Fruit fly (Drosophila melanogaster): Measurements from ENCODE around the gene CG43445.
A peak's percentile ranks its signal among the peaks of the same experiment; 100 is the strongest.

The CG43445 gene

DNA sequence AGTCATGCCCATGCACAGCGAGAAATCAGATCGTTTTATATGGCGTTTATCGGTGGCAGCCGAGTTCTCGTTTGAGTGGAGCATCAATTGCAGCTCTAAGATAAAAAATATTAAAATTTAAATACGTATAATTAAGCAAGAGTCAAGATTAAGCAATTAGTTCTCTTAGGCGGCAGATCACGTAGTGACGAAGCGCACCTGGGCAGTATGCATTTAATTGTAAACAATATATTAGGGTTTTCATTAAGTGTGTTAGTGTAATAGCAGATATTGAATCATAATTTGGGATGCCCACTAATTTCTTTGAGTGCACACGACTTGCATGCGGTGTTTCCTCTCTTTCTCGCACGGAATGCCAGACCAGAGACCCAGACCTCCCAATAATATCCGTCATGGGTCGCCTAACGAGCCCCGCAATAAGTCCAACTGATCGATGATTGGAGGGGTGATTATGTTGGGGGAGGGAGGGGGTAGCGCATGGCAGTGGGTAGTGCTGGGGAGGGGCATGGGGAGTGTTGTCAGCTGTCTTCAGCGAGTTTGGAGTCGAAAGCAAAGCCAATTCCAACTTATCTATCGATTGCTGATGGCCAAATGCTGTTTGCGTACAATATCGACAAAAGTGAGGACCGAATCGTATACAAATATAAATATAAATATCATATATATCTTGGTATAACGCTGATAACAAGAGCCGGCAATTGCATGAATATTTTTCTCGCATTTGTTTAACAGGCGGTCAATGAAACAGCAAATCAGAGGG lies 38.4 kb downstream of the CG43445 start (continued):
- TF ChIP-seq HLH54F (GFP tag; optimal IDR thresholded peaks at IDR 0.05) (peak; percentile 7), CG12769 (tag; optimal IDR thresholded peaks at IDR 0.05) (peak; percentile 21), Hand (GFP tag; optimal IDR thresholded peaks at IDR 0.05) (no peak), phol (tag; optimal IDR thresholded peaks at IDR 0.05) (peak; percentile 86), slbo (GFP tag; IDR thresholded peaks at IDR 0.05) (peak; percentile 63), shn (GFP tag; optimal IDR thresholded peaks at IDR 0.05) (peak; percentile 13), ranshi (GFP tag; IDR thresholded peaks at IDR 0.05) (peak; percentile 67; the same call in 1 of the 2 replicates), jumu (GFP tag; optimal IDR thresholded peaks at IDR 0.05) (peak; percentile 58), CG16779 (GFP tag; IDR thresholded peaks at IDR 0.05) (no peak), CG2678 (tag; optimal IDR thresholded peaks at IDR 0.05) (peak; percentile 84), stc (GFP tag; IDR thresholded peaks at IDR 0.05) (peak; percentile 65; the same call in 1 of the 2 replicates), ewg (GFP tag; optimal IDR thresholded peaks at IDR 0.05) (peak; percentile 69), CG32772 (GFP tag; IDR thresholded peaks at IDR 0.05) (peak; percentile 80), CG10209 (GFP tag; optimal IDR thresholded peaks at IDR 0.05) (peak; percentile 70), CG10959 (GFP tag; IDR thresholded peaks at IDR 0.05) (no peak), CG31441 (GFP tag; IDR thresholded peaks at IDR 0.05) (peak; percentile 83), Asciz (GFP tag; optimal IDR thresholded peaks at IDR 0.05) (peak; percentile 48), CG2199 (GFP tag; IDR thresholded peaks at IDR 0.05) (0 out of 3 replicates have a peak, but pooled peaks have one; percentile 51), ftz-f1 (GFP tag; optimal IDR thresholded peaks at IDR 0.05) (no peak), kay (GFP tag; optimal IDR thresholded peaks at IDR 0.05) (peak; percentile 14), CG18011 (GFP tag; optimal IDR thresholded peaks at IDR 0.05) (no peak), otp (GFP tag; IDR thresholded peaks at IDR 0.05) (no peak), CG9727 (GFP tag; optimal IDR thresholded peaks at IDR 0.05) (peak; percentile 81), sd (tag; optimal IDR thresholded peaks at IDR 0.05) (peak; percentile 88), unpg (GFP tag; optimal IDR thresholded peaks at IDR 0.05) (peak; percentile 63), CG2889 (GFP tag; IDR thresholded peaks at IDR 0.05) (no peak), nmo (GFP tag; optimal IDR thresholded peaks at IDR 0.05) (peak; percentile 88), CG10274 (GFP tag; optimal IDR thresholded peaks at IDR 0.05) (peak; percentile 42), PHDP (tag; optimal IDR thresholded peaks at IDR 0.05) (peak; percentile 59), CG17359 (tag; optimal IDR thresholded peaks at IDR 0.05) (peak; percentile 72), MBD-R2 (GFP tag; IDR thresholded peaks at IDR 0.05) (peak; percentile 28; the same call in 1 of the 2 replicates), CG8089 (GFP tag; optimal IDR thresholded peaks at IDR 0.05) (no peak), CG17328 (GFP tag; IDR thresholded peaks at IDR 0.05) (peak; percentile 52), CG2202 (tag; optimal IDR thresholded peaks at IDR 0.05) (peak; percentile 44), Drgx (GFP tag; IDR thresholded peaks at IDR 0.05) (peak; percentile 65), CG1792 (GFP tag; optimal IDR thresholded peaks at IDR 0.05) (peak; percentile 4), twi (tag; optimal IDR thresholded peaks at IDR 0.05) (peak; percentile 54), gfzf (GFP tag; optimal IDR thresholded peaks at IDR 0.05) (no peak), CG6813 (GFP tag; optimal IDR thresholded peaks at IDR 0.05) (peak; percentile 28), CG43689 (GFP tag; IDR thresholded peaks at IDR 0.05) (no peak), Kr (GFP tag; optimal IDR thresholded peaks at IDR 0.05) (no peak), da (GFP tag; optimal IDR thresholded peaks at IDR 0.05) (no peak), CG30403 (GFP tag; optimal IDR thresholded peaks at IDR 0.05) (peak; percentile 80), crp (GFP tag; optimal IDR thresholded peaks at IDR 0.05) (peak in 1 of 2 experiments; percentile 40), CG8281 (tag; optimal IDR thresholded peaks at IDR 0.05) (peak; percentile 42), unc-4 (GFP tag; IDR thresholded peaks at IDR 0.05; ENCODE audit: partially characterized antibody) (no peak), NFAT (GFP tag; IDR thresholded peaks at IDR 0.05) (no peak), fru (optimal IDR thresholded peaks at IDR 0.05) (no peak), CG8290 (GFP tag; optimal IDR thresholded peaks at IDR 0.05) (peak; percentile 32), CG8290 (tag; optimal IDR thresholded peaks at IDR 0.05) (peak in 1 of 2 experiments; percentile 8)

Measured in whole organism, embryonic.